Worm (Caenorhabditis elegans) whole organism, L1 larva: ENCODE results near the gene Y71H2AM.14.

Experiments used
- C04F5.9 ChIP-seq: sonication (generic microtip); optimal IDR thresholded peaks from 2 replicates; lab custom pipeline; 2016; ENCODE audit warnings: missing genetic modification characterization, missing compliant biosample characterization
- C16A3.4 ChIP-seq: fragments of 150-350 bp; optimal IDR thresholded peaks from 2 replicates; lab custom pipeline; 2014; ENCODE audit warnings: missing biosample characterization, missing genetic modification characterization
- C34B4.2 ChIP-seq: sonication (generic microtip); optimal IDR thresholded peaks from 2 replicates; lab custom pipeline; 2017; ENCODE audit warnings: mild to moderate bottlenecking, missing genetic modification characterization, missing compliant biosample characterization
- Y116A8C.19 ChIP-seq: sonication (generic microtip); optimal IDR thresholded peaks from 2 replicates; lab custom pipeline; 2016; ENCODE audit warnings: missing compliant biosample characterization, missing genetic modification characterization, borderline replicate concordance
- aha-1 ChIP-seq: fragments of 150-350 bp; optimal IDR thresholded peaks from 2 replicates; lab custom pipeline; 2014; ENCODE audit warnings: missing biosample characterization, missing genetic modification characterization
- ceh-63 ChIP-seq: fragments of 200-800 bp; sonication (Bioruptor generic); optimal IDR thresholded peaks from 2 replicates; lab custom pipeline; 2018; ENCODE audit warnings: mild to moderate bottlenecking, missing genetic modification characterization, missing compliant biosample characterization
- ceh-88 ChIP-seq: fragments of 200-800 bp; sonication (Bioruptor generic); IDR thresholded peaks from 2 replicates; pipeline ENCODE4 v1.3.6; 2022; ENCODE audit warnings: missing genetic modification characterization, missing compliant biosample characterization
- ces-1 ChIP-seq: fragments of 150-350 bp; optimal IDR thresholded peaks from 2 replicates; lab custom pipeline; 2014; ENCODE audit warnings: missing biosample characterization, missing genetic modification reagents, missing genetic modification characterization
- dpl-1 ChIP-seq, 3 experiments: fragments of 150-350 bp in 2 of 3; sonication (generic microtip) in 1 of 3; optimal IDR thresholded peaks; 2 replicates each; lab custom pipeline; 2014 to 2017; ENCODE audit warnings: missing biosample characterization in 3 of 3, missing genetic modification characterization in 3 of 3, missing genetic modification reagents in 3 of 3
- dsc-1 ChIP-seq: sonication (generic microtip); optimal IDR thresholded peaks from 2 replicates; lab custom pipeline; 2016; ENCODE audit warnings: mild to moderate bottlenecking, missing genetic modification characterization, missing compliant biosample characterization
- egl-13 ChIP-seq: sonication (generic microtip); optimal IDR thresholded peaks from 2 replicates; lab custom pipeline; 2016; ENCODE audit warnings: missing genotype, missing genetic modification reagents, missing genetic modification characterization, missing compliant biosample characterization
- elt-2 ChIP-seq: sonication (generic microtip); optimal IDR thresholded peaks from 2 replicates; lab custom pipeline; 2016; ENCODE audit warnings: missing genetic modification characterization, mild to moderate bottlenecking, inconsistent platforms, missing compliant biosample characterization, missing genetic modification reagents
- fkh-10 ChIP-seq: sonication (generic microtip); optimal IDR thresholded peaks from 2 replicates; lab custom pipeline; 2017; ENCODE audit warnings: missing biosample characterization, missing genetic modification reagents, missing genetic modification characterization
- fkh-8 ChIP-seq: sonication (generic microtip); optimal IDR thresholded peaks from 2 replicates; lab custom pipeline; 2016; ENCODE audit warnings: mild to moderate bottlenecking, missing genetic modification characterization, missing compliant biosample characterization
- grh-1 ChIP-seq: fragments of 200-800 bp; sonication (Bioruptor generic); IDR thresholded peaks from 2 replicates; pipeline ENCODE4 v1.3.6; 2022; ENCODE audit warnings: missing genetic modification reagents, missing genetic modification characterization, missing compliant biosample characterization
- hlh-17 ChIP-seq: fragments of 200-800 bp; sonication (Bioruptor generic); optimal IDR thresholded peaks from 2 replicates; lab custom pipeline; 2018; ENCODE audit warnings: missing genetic modification characterization, mild to moderate bottlenecking, missing compliant biosample characterization, moderate library complexity, borderline replicate concordance
- irx-1 ChIP-seq: sonication (generic microtip); optimal IDR thresholded peaks from 2 replicates; lab custom pipeline; 2016; ENCODE audit warnings: missing genetic modification characterization, missing compliant biosample characterization
- isw-1 ChIP-seq: fragments of 200-800 bp; sonication (Bioruptor generic); IDR thresholded peaks from 2 replicates; pipeline ENCODE4 v1.3.6; 2022; ENCODE audit warnings: missing genetic modification characterization, missing compliant biosample characterization
- jun-1 ChIP-seq: fragments of 150-350 bp; optimal IDR thresholded peaks from 2 replicates; lab custom pipeline; 2014; ENCODE audit warnings: missing biosample characterization, missing genetic modification reagents, missing genetic modification characterization
- lin-13 ChIP-seq: fragments of 150-350 bp; optimal IDR thresholded peaks from 2 replicates; lab custom pipeline; 2014; ENCODE audit warnings: missing biosample characterization, missing genetic modification reagents, missing genetic modification characterization
- lin-15B ChIP-seq: fragments of 150-350 bp; sonication (generic microtip); optimal IDR thresholded peaks from 3 replicates; lab custom pipeline; 2014; ENCODE audit warnings: missing biosample characterization, missing genetic modification characterization
- lin-35 ChIP-seq, 2 experiments: fragments of 150-350 bp; optimal IDR thresholded peaks; 2 replicates each; lab custom pipeline; 2014; ENCODE audit warnings: missing biosample characterization in 2 of 2, missing genetic modification characterization in 2 of 2, missing genetic modification reagents in 2 of 2
- lin-39 ChIP-seq: fragments of 150-350 bp; optimal IDR thresholded peaks from 2 replicates; lab custom pipeline; 2014; ENCODE audit warnings: missing biosample characterization, missing genetic modification reagents, missing genetic modification characterization
- mdl-1 ChIP-seq, 2 experiments: fragments of 150-350 bp; optimal IDR thresholded peaks; 2 replicates each; lab custom pipeline; 2014 to 2017; ENCODE audit warnings: missing biosample characterization in 2 of 2, missing genetic modification characterization in 2 of 2, inconsistent platforms in 1 of 2
- mep-1 ChIP-seq: fragments of 150-350 bp; optimal IDR thresholded peaks from 2 replicates; lab custom pipeline; 2014; ENCODE audit warnings: missing biosample characterization, missing genetic modification characterization
- nhr-20 ChIP-seq: sonication (generic microtip); optimal IDR thresholded peaks from 2 replicates; lab custom pipeline; 2016; ENCODE audit warnings: mild to moderate bottlenecking, missing genetic modification characterization, missing compliant biosample characterization
- nhr-237 ChIP-seq: fragments of 150-350 bp; optimal IDR thresholded peaks from 2 replicates; lab custom pipeline; 2014; ENCODE audit warnings: missing biosample characterization, missing genetic modification characterization
- nhr-77 ChIP-seq: fragments of 150-350 bp; optimal IDR thresholded peaks from 2 replicates; lab custom pipeline; 2014; ENCODE audit warnings: missing biosample characterization, missing genetic modification characterization
- nhr-84 ChIP-seq: sonication (generic microtip); optimal IDR thresholded peaks from 2 replicates; lab custom pipeline; 2017; ENCODE audit warnings: missing biosample characterization, missing genetic modification characterization
- nhr-90 ChIP-seq: sonication (generic microtip); optimal IDR thresholded peaks from 2 replicates; lab custom pipeline; 2016; ENCODE audit warnings: mild to moderate bottlenecking, missing genetic modification characterization, missing compliant biosample characterization; ENCODE audit not compliant: poor library complexity
- skn-1 ChIP-seq: fragments of 150-350 bp; optimal IDR thresholded peaks from 2 replicates; lab custom pipeline; 2014; ENCODE audit warnings: missing biosample characterization, missing genetic modification characterization
- snpc-4 ChIP-seq: fragments of 150-350 bp; optimal IDR thresholded peaks from 2 replicates; lab custom pipeline; 2014; ENCODE audit warnings: missing biosample characterization, missing genetic modification characterization
- sptf-1 ChIP-seq: fragments of 150-350 bp; optimal IDR thresholded peaks from 2 replicates; lab custom pipeline; 2014; ENCODE audit warnings: missing biosample characterization, missing genetic modification characterization
- sup-37 ChIP-seq: fragments of 200-800 bp; sonication (Bioruptor generic); optimal IDR thresholded peaks from 2 replicates; lab custom pipeline; 2018; ENCODE audit warnings: mild to moderate bottlenecking, missing genetic modification characterization, missing compliant biosample characterization
- swsn-7 ChIP-seq: sonication (generic microtip); optimal IDR thresholded peaks from 2 replicates; lab custom pipeline; 2016; ENCODE audit warnings: missing genetic modification characterization, missing compliant biosample characterization
- unc-30 ChIP-seq: sonication (generic microtip); optimal IDR thresholded peaks from 2 replicates; lab custom pipeline; 2017; ENCODE audit warnings: missing biosample characterization, missing genetic modification characterization
- unc-98 ChIP-seq: fragments of 200-800 bp; sonication (Bioruptor generic); IDR thresholded peaks from 2 replicates; pipeline ENCODE4 v1.3.6; 2022; ENCODE audit warnings: missing genetic modification characterization, missing compliant biosample characterization
- xbp-1 ChIP-seq: sonication (generic microtip); optimal IDR thresholded peaks from 2 replicates; lab custom pipeline; 2016; ENCODE audit warnings: missing genetic modification characterization, missing compliant biosample characterization
- zip-4 ChIP-seq: fragments of 200-800 bp; sonication (Bioruptor generic); optimal IDR thresholded peaks from 2 replicates; lab custom pipeline; 2018; ENCODE audit warnings: mild to moderate bottlenecking, missing genetic modification characterization, moderate library complexity, missing compliant biosample characterization
- ztf-4 ChIP-seq: fragments of 150-350 bp; optimal IDR thresholded peaks from 2 replicates; lab custom pipeline; 2014; ENCODE audit warnings: missing biosample characterization, missing genetic modification characterization

Y71H2AM.14 gene

ce11 chrIII:2768635-2769034 lies 22.2 kb upstream of the Y71H2AM.14 start, which contains the start of gene swsn-3 (continued):
- TF ChIP-seq fkh-8 (tag; lab: Kevin White, UChicago): peak; percentile 80
- TF ChIP-seq mdl-1 (tag; optimal IDR thresholded peaks at IDR 0.05; lab: Kevin White, UChicago): peak in 1 of 2 experiments; percentile 82
- peak; percentile 73 for TF ChIP-seq nhr-77 (tag; lab: Kevin White, UChicago)
- peak; percentile 88 for TF ChIP-seq lin-13 (GFP tag; lab: Kevin White, UChicago)
- TF ChIP-seq swsn-7 (tag; lab: Kevin White, UChicago): peak; percentile 85
- peak; percentile 93 for TF ChIP-seq skn-1
- TF ChIP-seq ces-1 (GFP tag; lab: Kevin White, UChicago): no peak
- peak; percentile 77 to 87 (median 84) for TF ChIP-seq dpl-1 (GFP tag; optimal IDR thresholded peaks at IDR 0.05; lab: Kevin White, UChicago)
- no peak for TF ChIP-seq zip-4 (GFP tag; lab: Kevin White, UChicago)
- TF ChIP-seq snpc-4: peak; percentile 88
- TF ChIP-seq Y116A8C.19 (tag; lab: Kevin White, UChicago): no peak
- peak; percentile 34 for TF ChIP-seq sup-37 (GFP tag; lab: Kevin White, UChicago)
- peak; percentile 91 for TF ChIP-seq dsc-1
- TF ChIP-seq C16A3.4: peak; percentile 86
- TF ChIP-seq jun-1 (tag; lab: Kevin White, UChicago): peak; percentile 78
- no peak for TF ChIP-seq nhr-84 (tag; lab: Kevin White, UChicago)
- peak; percentile 86 for TF ChIP-seq nhr-20 (tag; lab: Kevin White, UChicago)
- TF ChIP-seq C34B4.2 (tag; lab: Kevin White, UChicago): no peak
- peak; percentile 56 for TF ChIP-seq fkh-10 (GFP tag; lab: Kevin White, UChicago)
- TF ChIP-seq ztf-4 (tag; lab: Kevin White, UChicago): peak; percentile 77
- no peak for TF ChIP-seq sptf-1
- TF ChIP-seq ceh-63: no peak
- no peak for TF ChIP-seq aha-1
- peak; percentile 70 for TF ChIP-seq grh-1
- TF ChIP-seq C04F5.9 (tag; lab: Kevin White, UChicago): peak; percentile 68
- peak; percentile 91 for TF ChIP-seq nhr-90 (tag; lab: Kevin White, UChicago)
- TF ChIP-seq irx-1 (tag; lab: Kevin White, UChicago): peak; percentile 82
- TF ChIP-seq mep-1: peak; percentile 92
- TF ChIP-seq lin-15B (tag; lab: Kevin White, UChicago): peak; percentile 93
- no peak for TF ChIP-seq unc-30 (tag; lab: Kevin White, UChicago)
- peak; percentile 40; the same call in 1 of the 2 replicates for TF ChIP-seq unc-98 (GFP tag; lab: Robert Waterston, UW)
- TF ChIP-seq xbp-1 (tag; lab: Kevin White, UChicago): peak; percentile 88
- TF ChIP-seq egl-13 (tag; lab: Kevin White, UChicago): peak; percentile 70
- TF ChIP-seq ceh-88 (GFP tag; lab: Robert Waterston, UW): peak; percentile 59
- TF ChIP-seq elt-2 (tag; lab: Kevin White, UChicago): peak; percentile 68
- peak; percentile 90 for TF ChIP-seq lin-39 (tag; lab: Kevin White, UChicago)
- peak; percentile 84 for TF ChIP-seq isw-1 (GFP tag; lab: Robert Waterston, UW)

ce11 chrIII:2760726-2761125 lies 14.3 kb upstream of the Y71H2AM.14 start, which contains the start of gene pho-9:
pho-9 (minus strand) TSS chrIII:2760816.
- TF ChIP-seq ceh-88 (GFP tag; lab: Robert Waterston, UW): no peak
- TF ChIP-seq elt-2 (tag; lab: Kevin White, UChicago): peak; percentile 81
- TF ChIP-seq C16A3.4: no peak
- peak in 1 of 2 experiments; percentile 7 for TF ChIP-seq mdl-1 (tag; optimal IDR thresholded peaks at IDR 0.05; lab: Kevin White, UChicago)
- no peak for TF ChIP-seq hlh-17
- no peak for TF ChIP-seq nhr-237 (tag; lab: Kevin White, UChicago)
- peak in 1 of 2 experiments; percentile 31 for TF ChIP-seq lin-35 (GFP tag; optimal IDR thresholded peaks at IDR 0.05; lab: Kevin White, UChicago)
- peak; percentile 52 for TF ChIP-seq jun-1 (tag; lab: Kevin White, UChicago)
